Worm (Caenorhabditis elegans) whole organism, L1 larva: ENCODE measurements around the gene C08F11.3.

Experiments
- C34B4.2 ChIP-seq: sonication (generic microtip); optimal IDR thresholded peaks from 2 replicates; lab custom pipeline; 2017; ENCODE audit warnings: mild to moderate bottlenecking, missing genetic modification characterization, missing compliant biosample characterization
- F16B12.6 ChIP-seq: fragments of 150-350 bp; optimal IDR thresholded peaks from 2 replicates; lab custom pipeline; 2014; ENCODE audit warnings: missing biosample characterization, missing genetic modification characterization
- aly-2 ChIP-seq: fragments of 150-350 bp; optimal IDR thresholded peaks from 2 replicates; lab custom pipeline; 2014; ENCODE audit warnings: missing biosample characterization, missing genetic modification characterization
- ceh-63 ChIP-seq: fragments of 200-800 bp; sonication (Bioruptor generic); optimal IDR thresholded peaks from 2 replicates; lab custom pipeline; 2018; ENCODE audit warnings: mild to moderate bottlenecking, missing genetic modification characterization, missing compliant biosample characterization
- ceh-82 ChIP-seq, 3 experiments: fragments of 150-350 bp in 1 of 3; sonication (generic microtip) in 2 of 3; optimal IDR thresholded peaks; 2 replicates each; lab custom pipeline; 2014 to 2017; ENCODE audit warnings: missing biosample characterization in 3 of 3, missing genetic modification characterization in 3 of 3
- dpl-1 ChIP-seq, 3 experiments: fragments of 150-350 bp in 2 of 3; sonication (generic microtip) in 1 of 3; optimal IDR thresholded peaks; 2 replicates each; lab custom pipeline; 2014 to 2017; ENCODE audit warnings: missing biosample characterization in 3 of 3, missing genetic modification characterization in 3 of 3, missing genetic modification reagents in 3 of 3
- dsc-1 ChIP-seq: sonication (generic microtip); optimal IDR thresholded peaks from 2 replicates; lab custom pipeline; 2016; ENCODE audit warnings: mild to moderate bottlenecking, missing genetic modification characterization, missing compliant biosample characterization
- efl-3 ChIP-seq: fragments of 200-800 bp; sonication (Bioruptor generic); optimal IDR thresholded peaks from 2 replicates; lab custom pipeline; 2018; ENCODE audit warnings: mild to moderate bottlenecking, missing genetic modification characterization, missing compliant biosample characterization
- egl-13 ChIP-seq: sonication (generic microtip); optimal IDR thresholded peaks from 2 replicates; lab custom pipeline; 2016; ENCODE audit warnings: missing genotype, missing genetic modification reagents, missing genetic modification characterization, missing compliant biosample characterization
- elt-3 ChIP-seq, 6 experiments: fragments of 150-350 bp in 1 of 6; sonication (generic microtip); optimal IDR thresholded peaks; 2 replicates each; lab custom pipeline; 2017 to 2018; ENCODE audit warnings: missing biosample characterization in 6 of 6, missing genetic modification characterization in 6 of 6, inconsistent platforms in 1 of 6
- fkh-4 ChIP-seq: sonication (generic microtip); optimal IDR thresholded peaks from 2 replicates; lab custom pipeline; 2016; ENCODE audit warnings: missing compliant biosample characterization, missing genetic modification characterization, borderline replicate concordance
- fkh-8 ChIP-seq: sonication (generic microtip); optimal IDR thresholded peaks from 2 replicates; lab custom pipeline; 2016; ENCODE audit warnings: mild to moderate bottlenecking, missing genetic modification characterization, missing compliant biosample characterization
- grh-1 ChIP-seq: fragments of 200-800 bp; sonication (Bioruptor generic); IDR thresholded peaks from 2 replicates; pipeline ENCODE4 v1.3.6; 2022; ENCODE audit warnings: missing genetic modification reagents, missing genetic modification characterization, missing compliant biosample characterization
- hlh-17 ChIP-seq: fragments of 200-800 bp; sonication (Bioruptor generic); optimal IDR thresholded peaks from 2 replicates; lab custom pipeline; 2018; ENCODE audit warnings: missing genetic modification characterization, mild to moderate bottlenecking, missing compliant biosample characterization, moderate library complexity, borderline replicate concordance
- hpl-2 ChIP-seq: fragments of 150-350 bp; optimal IDR thresholded peaks from 2 replicates; lab custom pipeline; 2014; ENCODE audit warnings: missing biosample characterization, missing genetic modification reagents, missing genetic modification characterization
- irx-1 ChIP-seq: sonication (generic microtip); optimal IDR thresholded peaks from 2 replicates; lab custom pipeline; 2016; ENCODE audit warnings: missing genetic modification characterization, missing compliant biosample characterization
- lin-13 ChIP-seq: fragments of 150-350 bp; optimal IDR thresholded peaks from 2 replicates; lab custom pipeline; 2014; ENCODE audit warnings: missing biosample characterization, missing genetic modification reagents, missing genetic modification characterization
- mef-2 ChIP-seq: fragments of 150-350 bp; optimal IDR thresholded peaks from 2 replicates; lab custom pipeline; 2014; ENCODE audit warnings: missing biosample characterization, missing genetic modification characterization
- mep-1 ChIP-seq: fragments of 150-350 bp; optimal IDR thresholded peaks from 2 replicates; lab custom pipeline; 2014; ENCODE audit warnings: missing biosample characterization, missing genetic modification characterization
- nhr-12 ChIP-seq: sonication (generic microtip); optimal IDR thresholded peaks from 2 replicates; lab custom pipeline; 2017; ENCODE audit warnings: missing biosample characterization, missing genetic modification characterization
- nhr-19 ChIP-seq: fragments of 200-800 bp; sonication (Bioruptor generic); conservative IDR thresholded peaks from 2 replicates; pipeline ENCODE4 v1.3.6; 2022; ENCODE audit warnings: missing genetic modification characterization, missing compliant biosample characterization
- nhr-237 ChIP-seq: fragments of 150-350 bp; optimal IDR thresholded peaks from 2 replicates; lab custom pipeline; 2014; ENCODE audit warnings: missing biosample characterization, missing genetic modification characterization
- nhr-28 ChIP-seq: fragments of 150-350 bp; optimal IDR thresholded peaks from 2 replicates; lab custom pipeline; 2014; ENCODE audit warnings: missing biosample characterization, missing genetic modification characterization
- nhr-47 ChIP-seq: sonication (generic microtip); optimal IDR thresholded peaks from 2 replicates; lab custom pipeline; 2016; ENCODE audit warnings: mild to moderate bottlenecking, missing genetic modification characterization, moderate library complexity, missing compliant biosample characterization
- nhr-71 ChIP-seq: sonication (generic microtip); optimal IDR thresholded peaks from 2 replicates; lab custom pipeline; 2016; ENCODE audit warnings: mild to moderate bottlenecking, missing genetic modification characterization, moderate library complexity, missing compliant biosample characterization
- nhr-84 ChIP-seq: sonication (generic microtip); optimal IDR thresholded peaks from 2 replicates; lab custom pipeline; 2017; ENCODE audit warnings: missing biosample characterization, missing genetic modification characterization
- pax-3 ChIP-seq: fragments of 200-800 bp; sonication (Bioruptor generic); optimal IDR thresholded peaks from 2 replicates; lab custom pipeline; 2018; ENCODE audit warnings: mild to moderate bottlenecking, missing genetic modification characterization, moderate library complexity, missing compliant biosample characterization
- rnt-1 ChIP-seq: sonication (generic microtip); optimal IDR thresholded peaks from 2 replicates; lab custom pipeline; 2016; ENCODE audit warnings: mild to moderate bottlenecking, missing genetic modification characterization, moderate library complexity, missing compliant biosample characterization
- skn-1 ChIP-seq: fragments of 150-350 bp; optimal IDR thresholded peaks from 2 replicates; lab custom pipeline; 2014; ENCODE audit warnings: missing biosample characterization, missing genetic modification characterization
- snpc-4 ChIP-seq: fragments of 150-350 bp; optimal IDR thresholded peaks from 2 replicates; lab custom pipeline; 2014; ENCODE audit warnings: missing biosample characterization, missing genetic modification characterization
- sup-37 ChIP-seq: fragments of 200-800 bp; sonication (Bioruptor generic); optimal IDR thresholded peaks from 2 replicates; lab custom pipeline; 2018; ENCODE audit warnings: mild to moderate bottlenecking, missing genetic modification characterization, missing compliant biosample characterization
- unc-30 ChIP-seq: sonication (generic microtip); optimal IDR thresholded peaks from 2 replicates; lab custom pipeline; 2017; ENCODE audit warnings: missing biosample characterization, missing genetic modification characterization
- unc-62 ChIP-seq: fragments of 150-350 bp; optimal IDR thresholded peaks from 2 replicates; lab custom pipeline; 2014; ENCODE audit warnings: missing biosample characterization, missing genetic modification reagents, missing genetic modification characterization
- unc-98 ChIP-seq: fragments of 200-800 bp; sonication (Bioruptor generic); IDR thresholded peaks from 2 replicates; pipeline ENCODE4 v1.3.6; 2022; ENCODE audit warnings: missing genetic modification characterization, missing compliant biosample characterization
- ztf-11 ChIP-seq, 2 experiments: sonication (generic microtip); optimal IDR thresholded peaks; 2 replicates each; lab custom pipeline; 2016 to 2017; ENCODE audit warnings: missing genetic modification characterization in 2 of 2, missing biosample characterization in 1 of 2, missing compliant biosample characterization in 1 of 2
- ztf-4 ChIP-seq: fragments of 150-350 bp; optimal IDR thresholded peaks from 2 replicates; lab custom pipeline; 2014; ENCODE audit warnings: missing biosample characterization, missing genetic modification characterization

The C08F11.3 gene

DNA sequence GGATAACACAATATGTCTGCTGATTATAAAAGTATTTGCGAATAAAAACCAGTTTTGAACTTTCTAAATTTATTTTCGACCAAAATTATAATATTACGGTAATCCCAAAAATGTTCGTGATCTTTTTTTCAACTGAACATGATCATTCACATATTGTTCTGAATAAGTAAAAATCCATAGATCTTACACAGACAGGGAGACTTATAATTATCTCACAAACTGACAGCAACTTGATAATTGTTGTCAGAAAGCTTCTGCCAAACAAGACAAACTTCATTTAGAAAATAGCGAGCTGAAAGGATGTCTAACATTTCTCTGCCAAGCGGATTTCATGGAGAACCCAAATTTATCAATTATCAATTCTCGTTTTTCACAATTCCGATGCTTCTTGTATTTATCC lies 7.2 kb downstream of the C08F11.3 start, which contains the start of gene sru-21:
TSS of gene sru-21 (plus strand) at position 301 of the 400 bp plus-strand sequence.
- no peak for TF ChIP-seq unc-98 (GFP tag; lab: Robert Waterston, UW)

DNA sequence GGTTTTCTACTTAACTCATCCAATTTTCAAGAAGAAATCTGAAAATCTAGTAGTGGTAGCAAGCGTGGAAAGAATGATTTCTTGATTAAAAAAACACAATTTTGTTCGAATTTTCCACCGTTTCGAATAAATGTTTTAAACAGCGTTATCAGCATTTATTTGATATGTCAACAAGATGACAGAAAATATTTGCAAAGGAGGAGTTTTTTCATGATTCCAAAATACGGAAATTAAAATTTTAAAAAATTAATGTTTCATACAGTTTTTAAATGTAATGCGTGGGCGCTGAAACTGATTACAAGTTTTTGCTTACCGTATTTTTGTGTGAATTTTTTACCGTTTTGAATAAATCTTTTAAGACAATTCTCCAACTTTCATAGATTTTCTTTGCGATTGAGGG lies 13.3 kb downstream of the C08F11.3 start:
- no peak for TF ChIP-seq nhr-237 (tag; lab: Kevin White, UChicago)
- TF ChIP-seq dpl-1 (GFP tag; optimal IDR thresholded peaks at IDR 0.05; lab: Kevin White, UChicago): no peak
- no peak for TF ChIP-seq hpl-2 (GFP tag; lab: Kevin White, UChicago)
- no peak for TF ChIP-seq dsc-1 (tag; lab: Kevin White, UChicago)
- no peak for TF ChIP-seq unc-62
- TF ChIP-seq mef-2: no peak
- TF ChIP-seq grh-1 (GFP tag; lab: Robert Waterston, UW): no peak
- TF ChIP-seq egl-13 (tag; lab: Kevin White, UChicago): no peak
- TF ChIP-seq aly-2 (tag; lab: Kevin White, UChicago): no peak
- TF ChIP-seq F16B12.6: no peak
- TF ChIP-seq ceh-63: no peak
- TF ChIP-seq efl-3: no peak
- no peak for TF ChIP-seq ceh-82 (tag; optimal IDR thresholded peaks at IDR 0.05; lab: Kevin White, UChicago)
- TF ChIP-seq fkh-4: no peak
- no peak for TF ChIP-seq C34B4.2
- no peak for TF ChIP-seq nhr-71
- no peak for TF ChIP-seq unc-30 (tag; lab: Kevin White, UChicago)
- no peak for TF ChIP-seq skn-1 (tag; lab: Kevin White, UChicago)
- no peak for TF ChIP-seq irx-1 (tag; lab: Kevin White, UChicago)

DNA sequence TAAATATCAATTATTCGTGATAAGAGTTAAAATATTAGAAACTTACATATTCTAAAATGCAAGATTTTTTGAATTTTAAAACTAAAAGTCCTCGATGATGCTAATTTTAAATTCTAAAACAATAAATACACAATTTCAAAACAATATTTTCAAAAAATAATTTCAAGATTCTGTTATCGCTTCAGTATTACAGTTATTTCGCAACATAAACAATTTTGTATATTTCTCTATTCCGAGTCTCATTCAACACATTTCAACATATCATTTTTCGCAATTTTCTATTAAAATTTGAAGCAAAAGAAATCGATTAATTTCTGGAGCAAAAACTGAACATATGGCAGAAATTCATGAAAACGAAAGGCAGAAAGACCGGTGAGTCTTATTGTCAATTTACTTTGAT lies 13.9 kb downstream of the C08F11.3 start, which contains the start of gene fbxa-98:
TSS of gene fbxa-98 (plus strand) at position 243 of the 400 bp plus-strand sequence.
- TF ChIP-seq nhr-28 (tag; lab: Kevin White, UChicago): no peak
- TF ChIP-seq nhr-84 (tag; lab: Kevin White, UChicago): no peak
- TF ChIP-seq efl-3: no peak
- no peak for TF ChIP-seq nhr-19
- TF ChIP-seq ztf-4: no peak
- TF ChIP-seq nhr-71: no peak
- TF ChIP-seq ztf-11 (tag; optimal IDR thresholded peaks at IDR 0.05; lab: Kevin White, UChicago): no peak
- no peak for TF ChIP-seq sup-37 (GFP tag; lab: Kevin White, UChicago)

DNA sequence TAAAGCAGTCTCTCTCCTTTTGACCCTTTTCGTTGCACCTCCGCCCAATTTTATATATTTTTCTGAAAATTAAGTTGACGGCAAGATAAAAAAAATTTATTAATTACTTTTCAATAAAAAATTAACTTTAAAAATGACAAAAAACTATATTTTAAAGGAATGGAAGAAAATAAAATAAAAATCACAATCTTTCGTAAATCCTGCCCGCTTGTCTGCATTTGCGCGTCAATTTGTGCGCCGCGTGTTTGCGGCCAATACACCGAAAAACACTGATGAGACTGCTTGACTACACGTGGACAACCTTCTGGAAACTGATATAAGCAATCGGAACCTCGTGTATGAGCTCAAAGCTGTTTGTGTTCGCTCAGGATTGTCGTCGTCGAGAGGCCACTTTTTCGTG lies 17.7 kb downstream of the C08F11.3 start, which contains the start of gene C08F11.7:
TSS of gene C08F11.7 (plus strand) at position 301 of the 400 bp plus-strand sequence.
- TF ChIP-seq snpc-4 (tag; lab: Kevin White, UChicago): no peak
- no peak for TF ChIP-seq mep-1 (tag; lab: Kevin White, UChicago)
- TF ChIP-seq hlh-17 (GFP tag; lab: Kevin White, UChicago): no peak
- no peak for TF ChIP-seq ceh-82 (tag; optimal IDR thresholded peaks at IDR 0.05; lab: Kevin White, UChicago)
- TF ChIP-seq grh-1 (GFP tag; lab: Robert Waterston, UW): no peak
- no peak for TF ChIP-seq rnt-1 (tag; lab: Kevin White, UChicago)
- no peak for TF ChIP-seq pax-3
- TF ChIP-seq irx-1 (tag; lab: Kevin White, UChicago): no peak
- no peak for TF ChIP-seq fkh-8 (tag; lab: Kevin White, UChicago)
- no peak for TF ChIP-seq lin-13 (GFP tag; lab: Kevin White, UChicago)
- TF ChIP-seq elt-3 (tag; optimal IDR thresholded peaks at IDR 0.05; lab: Kevin White, UChicago): no peak
- no peak for TF ChIP-seq nhr-12 (tag; lab: Kevin White, UChicago)
- no peak for TF ChIP-seq nhr-47 (tag; lab: Kevin White, UChicago)
- TF ChIP-seq, all 84 proteins: peak for 0
